Fruit fly (Drosophila melanogaster) whole organism, embryonic: ENCODE measurements around the gene CG5805.

ENCODE experiments used
- B-H2 ChIP-seq: fragments of 200-800 bp; sonication (Bioruptor generic); optimal IDR thresholded peaks from 2 replicates; lab custom pipeline; 2018; ENCODE audit warnings: missing biosample characterization, mild to moderate bottlenecking, missing genetic modification characterization
- CG18011 ChIP-seq: fragments of 200-800 bp; sonication (Bioruptor generic); optimal IDR thresholded peaks from 2 replicates; lab custom pipeline; 2017; ENCODE audit warnings: missing biosample characterization, missing genetic modification characterization, mild to moderate bottlenecking, moderate library complexity, missing genotype
- emc ChIP-seq: fragments of 200-800 bp; sonication (Bioruptor generic); optimal IDR thresholded peaks from 2 replicates; lab custom pipeline; 2016; ENCODE audit warnings: missing biosample characterization, missing genetic modification characterization
- pum ChIP-seq: fragments of 200-800 bp; sonication (Bioruptor generic); optimal IDR thresholded peaks from 2 replicates; lab custom pipeline; 2016; ENCODE audit warnings: missing biosample characterization, missing genetic modification characterization

DNA sequence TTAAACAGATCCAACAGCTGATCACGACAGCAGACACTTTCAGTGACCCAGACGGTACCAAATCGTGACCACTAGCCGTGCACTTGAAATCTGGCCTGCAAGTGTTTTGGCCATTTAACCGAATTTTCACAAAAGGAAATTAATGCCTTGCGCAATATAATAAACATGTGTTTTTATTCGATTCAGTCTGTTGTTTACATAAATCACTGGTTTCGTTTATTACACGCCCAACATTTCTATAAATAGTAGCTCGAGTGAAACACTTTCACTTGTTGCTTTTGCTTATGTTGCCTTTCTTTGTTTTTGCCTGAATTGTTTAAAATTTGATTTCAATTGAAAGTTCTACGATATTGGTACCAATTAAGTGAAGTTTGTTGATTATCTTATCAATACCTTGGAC lies 25.2 kb upstream of the CG5805 start:
- no peak for TF ChIP-seq pum (GFP tag; lab: Kevin White, UChicago)
- TF ChIP-seq emc (GFP tag; lab: Kevin White, UChicago): no peak
- TF ChIP-seq B-H2 (GFP tag; lab: Kevin White, UChicago): no peak
- TF ChIP-seq CG18011 (GFP tag; lab: Kevin White, UChicago): no peak
